Worm (Caenorhabditis elegans) whole organism, early embryonic: ENCODE measurements around the gene hrde-2.

ENCODE experiments used
- ets-7 ChIP-seq: sonication (generic microtip); optimal IDR thresholded peaks from 2 replicates; lab custom pipeline; 2016; ENCODE audit warnings: missing genotype, missing genetic modification characterization, missing compliant biosample characterization
- flt-1 ChIP-seq: fragments of 200-800 bp; sonication (Bioruptor generic); IDR thresholded peaks from 2 replicates; pipeline ENCODE4 v1.3.6; 2022; ENCODE audit warnings: missing genetic modification characterization, missing compliant biosample characterization
- pes-1 ChIP-seq: fragments of 200-800 bp; sonication (Bioruptor generic); IDR thresholded peaks from 2 replicates; pipeline ENCODE4 v1.3.6; 2022; ENCODE audit warnings: missing genetic modification reagents, missing genetic modification characterization, missing compliant biosample characterization

DNA sequence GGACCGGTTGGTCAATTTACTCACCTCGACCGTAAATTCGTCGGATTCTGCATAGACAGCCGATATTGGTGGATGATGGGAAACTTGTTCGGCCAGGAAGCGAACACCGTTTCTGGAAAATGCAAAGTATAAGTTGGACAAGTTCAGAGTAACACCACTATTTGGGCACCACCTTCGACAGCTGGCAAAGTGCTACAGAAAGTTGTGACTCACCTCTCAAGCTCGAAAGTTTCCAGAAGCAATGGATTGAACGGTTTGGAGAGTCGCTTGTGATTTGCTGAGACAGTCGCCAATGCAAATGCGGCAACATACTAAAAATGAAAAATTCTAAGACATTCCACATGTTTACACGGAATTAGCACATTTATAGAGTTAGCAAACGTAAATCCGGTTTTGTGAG, 8.4 kb downstream of the hrde-2 start:
- TF ChIP-seq flt-1 (GFP tag; lab: Robert Waterston, UW) (no peak), pes-1 (GFP tag; lab: Robert Waterston, UW) (no peak), ets-7 (tag; lab: Kevin White, UChicago) (no peak)
